Fruit fly (Drosophila melanogaster) S2 (cell line): ENCODE data around the gene CG42272.
A peak's percentile ranks its signal among the peaks of the same experiment; 100 is the strongest.

ENCODE experiments used
- CG8478 ChIP-seq: fragments of >200 bp; optimal IDR thresholded peaks from 2 replicates; lab custom pipeline; 2018
- CTCF ChIP-seq, 2 experiments: fragments of >200 bp; optimal IDR thresholded peaks; 2 replicates each; lab custom pipeline; 2018

DNA sequence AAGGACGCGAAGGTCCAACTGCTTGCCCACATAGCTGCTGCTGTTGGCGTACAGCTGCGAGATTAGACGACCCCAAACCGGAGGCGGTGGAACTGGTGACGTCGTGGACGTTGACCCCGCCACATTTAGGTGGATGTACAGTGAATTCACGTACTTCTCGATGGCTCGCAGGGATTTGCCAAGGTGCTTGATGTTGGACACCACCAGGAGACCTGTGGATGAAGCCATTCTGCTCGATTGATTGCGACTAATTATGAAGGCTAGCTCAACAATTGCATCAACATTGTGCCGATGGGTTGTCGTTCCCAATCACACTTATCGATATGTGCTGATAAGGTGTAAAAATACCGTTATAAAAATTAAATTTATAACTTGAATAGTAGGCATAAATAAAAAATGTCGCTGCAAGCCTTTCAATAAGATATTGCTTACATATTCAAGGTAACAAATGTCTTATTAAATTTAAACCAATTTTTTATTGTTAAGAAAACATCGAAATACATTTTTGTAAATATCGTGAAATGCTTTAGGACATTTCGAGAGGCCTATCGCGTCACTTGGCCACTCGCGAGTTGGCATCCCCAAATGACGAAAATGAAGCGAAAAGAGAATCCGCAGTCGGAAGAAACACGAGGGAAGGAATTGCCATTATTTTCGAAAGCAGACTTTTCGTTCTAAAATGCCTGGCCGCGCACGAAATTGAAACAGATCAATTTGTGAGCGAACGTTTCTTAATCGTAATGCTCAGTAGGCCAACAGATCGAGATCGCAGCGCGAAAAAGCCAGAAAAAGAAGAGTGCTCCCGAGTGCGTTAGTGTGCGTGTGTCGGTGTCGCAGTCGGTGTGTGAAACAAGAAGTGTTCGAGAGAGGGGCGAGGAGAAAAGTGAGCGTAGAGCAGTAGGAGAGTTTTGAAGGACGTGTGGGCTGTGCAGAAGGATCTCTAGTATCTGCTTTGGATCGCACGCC lies 34.0 kb upstream of the CG42272 start, which contains the start of the genes Ppat-Dpck and scny:
- TF ChIP-seq CG8478 (no peak), CTCF (optimal IDR thresholded peaks at IDR 0.05; lab: Kevin White, UChicago) (peak in 1 of 2 experiments; percentile 6)
